Fruit fly (Drosophila melanogaster) whole organism, prepupa: Measurements from ENCODE around the gene CG12009.

Experiments
- Blimp-1 ChIP-seq: fragments of 200-800 bp; sonication (Bioruptor generic); optimal IDR thresholded peaks from 3 replicates; lab custom pipeline; 2017; ENCODE audit warnings: missing biosample characterization, missing genetic modification characterization, mild to moderate bottlenecking, moderate library complexity, missing genetic modification reagents
- CG10631 ChIP-seq: fragments of 200-800 bp; sonication (Bioruptor generic); optimal IDR thresholded peaks from 2 replicates; lab custom pipeline; 2016; ENCODE audit warnings: missing biosample characterization, missing genetic modification characterization
- CG11294 ChIP-seq: fragments of 200-800 bp; sonication (Bioruptor generic); IDR thresholded peaks from 2 replicates; pipeline ENCODE4 v1.3.6; 2022; ENCODE audit warnings: missing biosample characterization, missing genetic modification characterization
- CG11762 ChIP-seq: fragments of 200-800 bp; sonication (Bioruptor generic); optimal IDR thresholded peaks from 3 replicates; lab custom pipeline; 2016; ENCODE audit warnings: missing biosample characterization, missing genetic modification characterization; ENCODE audit not compliant: insufficient read depth
- CG11902 ChIP-seq: fragments of 200-800 bp; sonication (Bioruptor generic); optimal IDR thresholded peaks from 3 replicates; lab custom pipeline; 2016; ENCODE audit warnings: missing biosample characterization, missing genetic modification characterization
- CG15336 ChIP-seq: fragments of 200-800 bp; sonication (Bioruptor generic); IDR thresholded peaks from 2 replicates; pipeline ENCODE4 v1.3.6; 2022; ENCODE audit warnings: missing biosample characterization, missing genetic modification characterization
- CG1621 ChIP-seq: fragments of 200-800 bp; sonication (Bioruptor generic); optimal IDR thresholded peaks from 3 replicates; lab custom pipeline; 2018; ENCODE audit warnings: missing biosample characterization, mild to moderate bottlenecking, missing genetic modification characterization
- CG16779 ChIP-seq: fragments of 200-800 bp; sonication (Bioruptor generic); optimal IDR thresholded peaks from 3 replicates; lab custom pipeline; 2017; ENCODE audit warnings: missing biosample characterization, mild to moderate bottlenecking, missing genetic modification characterization
- CG3032 ChIP-seq: fragments of 200-800 bp; optimal IDR thresholded peaks from 2 replicates; lab custom pipeline; 2019; ENCODE audit warnings: missing biosample characterization, mild to moderate bottlenecking, missing genetic modification characterization, moderate library complexity
- CG31627 ChIP-seq: fragments of 200-800 bp; sonication (Bioruptor generic); optimal IDR thresholded peaks from 3 replicates; lab custom pipeline; 2016; ENCODE audit warnings: missing biosample characterization, missing genetic modification characterization
- CG34406 ChIP-seq: fragments of 200-800 bp; sonication (Bioruptor generic); optimal IDR thresholded peaks from 3 replicates; lab custom pipeline; 2016; ENCODE audit warnings: missing biosample characterization, missing genetic modification characterization
- CG3919 ChIP-seq: fragments of 200-800 bp; sonication (Bioruptor generic); optimal IDR thresholded peaks from 3 replicates; lab custom pipeline; 2016; ENCODE audit warnings: missing biosample characterization, missing genetic modification characterization
- CG4318 ChIP-seq: fragments of 200-800 bp; sonication (Bioruptor generic); optimal IDR thresholded peaks from 3 replicates; lab custom pipeline; 2017; ENCODE audit warnings: missing biosample characterization, mild to moderate bottlenecking, missing genetic modification characterization
- CG6163 ChIP-seq: fragments of 200-800 bp; sonication (Bioruptor generic); IDR thresholded peaks from 3 replicates; pipeline ENCODE4 v1.3.6; 2022; ENCODE audit warnings: missing biosample characterization, missing genetic modification characterization
- CG6792 ChIP-seq: fragments of 200-800 bp; sonication (Bioruptor generic); optimal IDR thresholded peaks from 3 replicates; lab custom pipeline; 2016; ENCODE audit warnings: missing biosample characterization, missing genetic modification characterization
- CG6808 ChIP-seq: fragments of 200-800 bp; sonication (Bioruptor generic); optimal IDR thresholded peaks from 3 replicates; lab custom pipeline; 2017; ENCODE audit warnings: missing biosample characterization, missing genetic modification characterization, mild to moderate bottlenecking, moderate library complexity, missing genetic modification reagents
- CG6854 ChIP-seq: fragments of 200-800 bp; sonication (Bioruptor generic); optimal IDR thresholded peaks from 2 replicates; lab custom pipeline; 2017; ENCODE audit warnings: missing biosample characterization, mild to moderate bottlenecking, missing genetic modification characterization
- CG7368 ChIP-seq: fragments of 200-800 bp; sonication (Bioruptor generic); optimal IDR thresholded peaks from 3 replicates; lab custom pipeline; 2016; ENCODE audit warnings: missing biosample characterization, missing genetic modification characterization
- CG8119 ChIP-seq: fragments of 200-800 bp; sonication (Bioruptor generic); IDR thresholded peaks from 3 replicates; pipeline ENCODE4 v1.3.6; 2022; ENCODE audit warnings: missing biosample characterization, missing genetic modification characterization
- CG8319 ChIP-seq: fragments of 200-800 bp; sonication (Bioruptor generic); optimal IDR thresholded peaks from 3 replicates; lab custom pipeline; 2016; ENCODE audit warnings: missing biosample characterization, missing genetic modification characterization
- CG8632 ChIP-seq: fragments of 200-800 bp; sonication (Bioruptor generic); optimal IDR thresholded peaks from 3 replicates; lab custom pipeline; 2016; ENCODE audit warnings: missing biosample characterization, missing genetic modification characterization
- CG9139 ChIP-seq: fragments of 200-800 bp; sonication (Bioruptor generic); optimal IDR thresholded peaks from 3 replicates; lab custom pipeline; 2017; ENCODE audit warnings: missing biosample characterization, mild to moderate bottlenecking, missing genetic modification characterization
- Eip75B ChIP-seq: fragments of 200-800 bp; sonication (Bioruptor generic); optimal IDR thresholded peaks from 3 replicates; lab custom pipeline; 2016; ENCODE audit warnings: missing biosample characterization, missing genetic modification characterization
- Eip78C ChIP-seq: fragments of 200-800 bp; sonication (Bioruptor generic); peaks from one replicate; lab custom pipeline; 2016; ENCODE audit warnings: missing biosample characterization, missing genetic modification characterization
- Ets21C ChIP-seq: fragments of 200-800 bp; sonication (Bioruptor generic); optimal IDR thresholded peaks from 3 replicates; lab custom pipeline; 2016; ENCODE audit warnings: missing biosample characterization, missing genetic modification characterization
- Hr38 ChIP-seq: sonication (Bioruptor generic); optimal IDR thresholded peaks from 2 replicates; lab custom pipeline; 2016; ENCODE audit warnings: missing biosample characterization, missing genetic modification characterization
- Hr39 ChIP-seq: fragments of 200-800 bp; sonication (Bioruptor generic); optimal IDR thresholded peaks from 2 replicates; lab custom pipeline; 2016; ENCODE audit warnings: missing biosample characterization, missing genetic modification characterization
- Hr4 ChIP-seq: fragments of 200-800 bp; sonication (Bioruptor generic); optimal IDR thresholded peaks from 3 replicates; lab custom pipeline; 2016; ENCODE audit warnings: missing biosample characterization, missing genetic modification characterization
- Lpt ChIP-seq: fragments of 200-800 bp; sonication (Bioruptor generic); optimal IDR thresholded peaks from 3 replicates; lab custom pipeline; 2016; ENCODE audit warnings: missing biosample characterization, missing genetic modification characterization
- Met ChIP-seq: fragments of 200-800 bp; sonication (Bioruptor generic); optimal IDR thresholded peaks from 3 replicates; lab custom pipeline; 2016; ENCODE audit warnings: missing biosample characterization, missing genetic modification characterization
- Smox ChIP-seq: fragments of 200-800 bp; sonication (Bioruptor generic); optimal IDR thresholded peaks from 3 replicates; lab custom pipeline; 2016; ENCODE audit warnings: missing biosample characterization, missing genetic modification characterization
- Sox102F ChIP-seq: fragments of 200-800 bp; sonication (Bioruptor generic); optimal IDR thresholded peaks from 2 replicates; lab custom pipeline; 2016; ENCODE audit warnings: missing biosample characterization, mild to moderate bottlenecking, missing genetic modification characterization
- Sox14 ChIP-seq: fragments of 200-800 bp; sonication (Bioruptor generic); optimal IDR thresholded peaks from 3 replicates; lab custom pipeline; 2016; ENCODE audit warnings: missing biosample characterization, missing genetic modification characterization
- Sox15 ChIP-seq: fragments of 200-800 bp; sonication (Bioruptor generic); optimal IDR thresholded peaks from 3 replicates; lab custom pipeline; 2016; ENCODE audit warnings: missing biosample characterization, missing genetic modification characterization
- acj6 ChIP-seq: fragments of 200-800 bp; sonication (Bioruptor generic); optimal IDR thresholded peaks from 3 replicates; lab custom pipeline; 2016; ENCODE audit warnings: missing biosample characterization, missing genetic modification characterization
- cyc ChIP-seq: fragments of 200-800 bp; sonication (Bioruptor generic); optimal IDR thresholded peaks from 3 replicates; lab custom pipeline; 2016; ENCODE audit warnings: missing biosample characterization, missing genetic modification characterization
- dac ChIP-seq: fragments of 200-800 bp; sonication (Bioruptor generic); optimal IDR thresholded peaks from 2 replicates; lab custom pipeline; 2017; ENCODE audit warnings: missing biosample characterization, mild to moderate bottlenecking, missing genetic modification characterization
- dsx ChIP-seq: fragments of 200-800 bp; optimal IDR thresholded peaks from 3 replicates; lab custom pipeline; 2019; ENCODE audit warnings: missing biosample characterization, mild to moderate bottlenecking, missing genetic modification characterization, moderate library complexity; ENCODE audit not compliant: poor library complexity, severe bottlenecking
- esn ChIP-seq: fragments of 200-800 bp; sonication (Bioruptor generic); optimal IDR thresholded peaks from 2 replicates; lab custom pipeline; 2016; ENCODE audit warnings: missing biosample characterization, mild to moderate bottlenecking, missing genetic modification characterization, moderate library complexity
- fd59A ChIP-seq: fragments of 200-800 bp; sonication (Bioruptor generic); optimal IDR thresholded peaks from 2 replicates; lab custom pipeline; 2017; ENCODE audit warnings: missing biosample characterization, mild to moderate bottlenecking, missing genetic modification characterization, missing genetic modification reagents
- fd85E ChIP-seq: fragments of 200-800 bp; sonication (Bioruptor generic); optimal IDR thresholded peaks from 3 replicates; lab custom pipeline; 2016; ENCODE audit warnings: missing biosample characterization, missing genetic modification characterization
- lz ChIP-seq: fragments of 200-800 bp; sonication (Bioruptor generic); optimal IDR thresholded peaks from 3 replicates; lab custom pipeline; 2016; ENCODE audit warnings: missing biosample characterization, missing genetic modification characterization
- net ChIP-seq: fragments of 200-800 bp; sonication (Bioruptor generic); optimal IDR thresholded peaks from 3 replicates; lab custom pipeline; 2016; ENCODE audit warnings: missing biosample characterization, missing genetic modification characterization
- pdm3 ChIP-seq: fragments of 200-800 bp; sonication (Bioruptor generic); optimal IDR thresholded peaks from 3 replicates; lab custom pipeline; 2016; ENCODE audit warnings: missing biosample characterization, missing genetic modification characterization
- salr ChIP-seq, 2 experiments: fragments of 200-800 bp; sonication (Bioruptor generic); optimal IDR thresholded peaks; 3 replicates each; lab custom pipeline; 2016 to 2018; ENCODE audit warnings: missing biosample characterization in 2 of 2, missing genetic modification characterization in 2 of 2, mild to moderate bottlenecking in 1 of 2
- spab ChIP-seq: fragments of 200-800 bp; sonication (Bioruptor generic); optimal IDR thresholded peaks from 2 replicates; lab custom pipeline; 2017; ENCODE audit warnings: missing biosample characterization, mild to moderate bottlenecking, missing genetic modification characterization, missing genetic modification reagents
- ss ChIP-seq, 2 experiments: fragments of 200-800 bp; sonication (Bioruptor generic); optimal IDR thresholded peaks; 2 replicates in 1 of 2; 3 replicates in 1 of 2; lab custom pipeline; 2017 to 2018; ENCODE audit warnings: mild to moderate bottlenecking in 2 of 2, missing biosample characterization in 2 of 2, missing genetic modification characterization in 2 of 2, moderate library complexity in 1 of 2
- svp ChIP-seq: fragments of 200-800 bp; sonication (Bioruptor generic); peaks from one replicate; lab custom pipeline; 2016; ENCODE audit warnings: missing biosample characterization, missing genetic modification characterization
- topi ChIP-seq: fragments of 200-800 bp; sonication (Bioruptor generic); optimal IDR thresholded peaks from 3 replicates; lab custom pipeline; 2016; ENCODE audit warnings: missing biosample characterization, missing genetic modification characterization
- vri ChIP-seq: fragments of 200-800 bp; sonication (Bioruptor generic); optimal IDR thresholded peaks from 3 replicates; lab custom pipeline; 2016; ENCODE audit warnings: missing biosample characterization, mild to moderate bottlenecking, missing genetic modification characterization

Gene CG12009

dm6 chr3L:3288414-3288813, 2.8 kb upstream of the CG12009 start:
- TF ChIP-seq vri (GFP tag; lab: Kevin White, UChicago) (no peak), CG8119 (GFP tag; lab: Robert Waterston, UW) (no peak), CG34406 (GFP tag; lab: Kevin White, UChicago) (no peak), CG9139 (GFP tag; lab: Kevin White, UChicago) (no peak), svp (GFP tag; lab: Kevin White, UChicago) (peak; percentile 5), cyc (peak; percentile 24), Lpt (GFP tag; lab: Kevin White, UChicago) (no peak), CG3919 (peak; percentile 28), Smox (GFP tag; lab: Kevin White, UChicago) (no peak), fd59A (GFP tag; lab: Kevin White, UChicago) (no peak), CG8319 (no peak), acj6 (GFP tag; lab: Kevin White, UChicago) (no peak), Met (no peak), Eip78C (GFP tag; lab: Kevin White, UChicago) (peak; percentile 48)

DNA sequence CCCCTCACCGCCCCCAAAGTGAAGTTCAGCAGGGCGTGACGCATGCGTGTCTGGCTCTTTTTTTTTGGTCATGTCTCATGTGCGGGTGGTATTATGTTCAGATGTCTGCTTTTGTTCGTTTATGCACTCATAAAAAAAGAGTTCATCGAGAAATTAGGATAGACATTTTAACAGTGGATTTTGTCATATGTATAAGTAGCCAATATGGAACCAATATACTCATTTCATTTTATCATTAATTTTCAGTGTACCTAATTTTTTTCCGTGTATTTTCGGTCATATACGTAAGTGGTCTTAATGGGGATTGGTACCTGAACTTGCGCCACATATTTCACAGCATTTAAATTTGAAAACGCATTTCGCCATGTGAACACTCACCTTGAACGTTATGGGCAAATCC, 9.1 kb downstream of the CG12009 start:
- TF ChIP-seq Hr38 (no peak), CG10631 (peak; percentile 33), CG6854 (no peak), CG11762 (peak; percentile 14), CG3919 (peak; percentile 64), Lpt (GFP tag; lab: Kevin White, UChicago) (no peak), spab (GFP tag; lab: Kevin White, UChicago) (no peak), ss (GFP tag; optimal IDR thresholded peaks at IDR 0.05; lab: Kevin White, UChicago) (no peak), CG8119 (GFP tag; lab: Robert Waterston, UW) (peak; percentile 72), CG8319 (no peak), salr (GFP tag; optimal IDR thresholded peaks at IDR 0.05; lab: Kevin White, UChicago) (no peak), Met (peak; percentile 62), CG11902 (peak; percentile 43), CG11294 (GFP tag; lab: Robert Waterston, UW) (no peak), Sox102F (GFP tag; lab: Kevin White, UChicago) (peak; percentile 69), CG9139 (GFP tag; lab: Kevin White, UChicago) (no peak), Eip75B (GFP tag; lab: Kevin White, UChicago) (no peak), CG15336 (GFP tag; lab: Robert Waterston, UW) (peak; percentile 66), Hr39 (GFP tag; lab: Kevin White, UChicago) (peak; percentile 59), Ets21C (GFP tag; lab: Kevin White, UChicago) (peak; percentile 35), CG4318 (GFP tag; lab: Kevin White, UChicago) (no peak), Hr4 (GFP tag; lab: Kevin White, UChicago) (peak; percentile 53), net (GFP tag; lab: Kevin White, UChicago) (peak; percentile 34), CG6163 (no peak), pdm3 (GFP tag; lab: Kevin White, UChicago) (peak; percentile 33), CG7368 (peak; percentile 42), CG1621 (tag; lab: Kevin White, UChicago) (no peak), acj6 (GFP tag; lab: Kevin White, UChicago) (peak; percentile 13), dsx (GFP tag; lab: Kevin White, UChicago) (no peak), Eip78C (GFP tag; lab: Kevin White, UChicago) (peak; percentile 69), CG31627 (GFP tag; lab: Kevin White, UChicago) (peak; percentile 59), CG8632 (no peak), Blimp-1 (GFP tag; lab: Kevin White, UChicago) (peak; percentile 12), CG3032 (no peak), esn (GFP tag; lab: Kevin White, UChicago) (peak; percentile 71), fd85E (GFP tag; lab: Kevin White, UChicago) (no peak), CG16779 (tag; lab: Kevin White, UChicago) (no peak), topi (peak; percentile 77), dac (no peak), CG6792 (peak; percentile 57), CG6808 (GFP tag; lab: Kevin White, UChicago) (no peak), Sox14 (GFP tag; lab: Kevin White, UChicago) (peak; percentile 13), lz (GFP tag; lab: Kevin White, UChicago) (peak; percentile 67), svp (GFP tag; lab: Kevin White, UChicago) (peak; percentile 84), Sox15 (GFP tag; lab: Kevin White, UChicago) (no peak)
